Worm (Caenorhabditis elegans): Measurements from ENCODE around the gene nhr-140.

nhr-140 gene

ce11 chrV:6985943-6986342 lies 3.5 kb downstream of the nhr-140 start, which contains the start of gene nhr-163:
Gene nhr-163, minus strand, starts transcription at chrV:6986043.
- TF ChIP-seq ets-4 (tag; optimal IDR thresholded peaks at IDR 0.05) (no peak), pha-2 (tag; optimal IDR thresholded peaks at IDR 0.05) (no peak), hlh-8 (tag; optimal IDR thresholded peaks at IDR 0.05) (no peak), ref-2 (tag; optimal IDR thresholded peaks at IDR 0.05) (no peak), sox-2 (GFP tag; IDR thresholded peaks at IDR 0.05) (no peak)

DNA sequence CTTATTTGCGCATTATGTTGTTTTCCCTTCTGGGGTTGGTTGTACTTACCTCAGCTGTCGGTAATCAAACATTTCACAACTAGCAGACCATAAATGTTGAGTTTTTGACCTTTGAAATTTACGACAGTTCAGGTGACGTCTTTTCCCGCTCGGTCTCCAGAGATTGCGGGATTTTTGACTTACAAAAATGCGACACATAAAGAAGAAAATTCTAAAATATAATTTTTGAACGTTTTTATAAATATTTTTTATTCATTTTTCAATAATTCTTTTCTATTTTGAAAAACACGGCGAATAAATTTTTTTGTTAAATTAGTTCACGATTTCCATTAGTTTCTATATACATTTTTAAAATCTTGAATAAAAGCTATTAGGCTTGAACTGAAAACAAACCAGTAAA lies 6.7 kb downstream of the nhr-140 start, which contains the start of gene nhr-161:
TSS of gene nhr-161 (minus strand) at position 101 of the 400 bp plus-strand sequence.
- TF ChIP-seq unc-55 (GFP tag; optimal IDR thresholded peaks at IDR 0.05) (no peak), hlh-15 (tag; optimal IDR thresholded peaks at IDR 0.05) (no peak), tbx-7 (tag; optimal IDR thresholded peaks at IDR 0.05) (no peak), ceh-6 (GFP tag; optimal IDR thresholded peaks at IDR 0.05) (no peak), che-1 (tag; optimal IDR thresholded peaks at IDR 0.05) (no peak), ceh-14 (tag; optimal IDR thresholded peaks at IDR 0.05) (no peak), sox-2 (GFP tag; IDR thresholded peaks at IDR 0.05) (no peak), ttx-3 (tag; optimal IDR thresholded peaks at IDR 0.05) (no peak), ztf-16 (tag; optimal IDR thresholded peaks at IDR 0.05) (no peak), K02D7.2 (tag; optimal IDR thresholded peaks at IDR 0.05) (no peak), fax-1 (tag; optimal IDR thresholded peaks at IDR 0.05) (no peak), pqm-1 (tag; optimal IDR thresholded peaks at IDR 0.05) (no peak), lim-6 (tag; optimal IDR thresholded peaks at IDR 0.05) (no peak), ceh-2 (tag; optimal IDR thresholded peaks at IDR 0.05) (no peak), ceh-9 (tag; optimal IDR thresholded peaks at IDR 0.05) (no peak)

DNA sequence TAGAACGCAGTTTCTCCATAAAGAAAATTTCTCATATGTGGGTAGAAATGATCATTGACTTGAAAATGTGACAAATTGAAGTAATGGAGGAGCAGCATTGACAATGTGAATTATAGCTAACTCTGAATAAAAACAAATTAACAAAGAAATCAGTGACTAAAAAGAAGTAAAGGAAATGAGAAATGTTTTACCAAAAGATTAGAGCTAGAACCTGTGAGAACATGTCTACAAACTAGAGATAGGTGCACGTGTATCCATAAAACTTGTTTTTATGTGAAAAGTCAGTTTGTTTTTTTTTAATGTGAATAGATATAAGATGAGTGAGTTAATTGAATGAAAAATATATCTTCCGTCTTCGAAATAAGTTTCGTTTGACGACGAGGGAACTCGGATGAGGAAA lies 10.5 kb downstream of the nhr-140 start, which contains the start of gene sre-12:
TSS of gene sre-12 (minus strand) at position 101 of the 400 bp plus-strand sequence.
- no peak for TF ChIP-seq ceh-30 (tag; optimal IDR thresholded peaks at IDR 0.05)
- no peak for TF ChIP-seq ceh-6 (GFP tag; optimal IDR thresholded peaks at IDR 0.05)
- no peak for TF ChIP-seq pat-9 (tag; optimal IDR thresholded peaks at IDR 0.05)
- TF ChIP-seq unc-42 (tag; optimal IDR thresholded peaks at IDR 0.05): no peak
- no peak for TF ChIP-seq nfya-1 (tag; optimal IDR thresholded peaks at IDR 0.05)
- no peak for TF ChIP-seq ceh-2 (tag; optimal IDR thresholded peaks at IDR 0.05)
- no peak for TF ChIP-seq nhr-232 (tag; optimal IDR thresholded peaks at IDR 0.05)
- no peak for TF ChIP-seq C38D4.7 (GFP tag; optimal IDR thresholded peaks at IDR 0.05)

DNA sequence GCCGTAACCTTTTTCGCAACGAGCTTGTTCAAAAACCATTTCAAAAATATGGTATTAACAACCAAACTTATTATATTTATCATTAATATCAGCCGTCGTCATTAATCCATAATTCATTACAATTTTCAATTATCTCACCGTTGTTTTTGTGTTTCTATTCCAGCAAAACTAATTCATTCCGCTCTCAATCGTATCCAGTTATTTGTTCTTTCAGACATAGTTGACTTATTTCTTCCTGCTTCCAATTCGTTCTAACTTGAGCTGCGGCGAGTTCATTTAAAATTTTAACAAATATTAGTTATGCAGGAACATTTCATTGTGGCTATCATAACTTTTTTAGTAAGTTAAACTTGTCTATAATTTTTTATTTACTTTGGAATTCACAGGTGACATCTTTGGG lies 13.4 kb downstream of the nhr-140 start, which contains the start of gene srx-16:
TSS of gene srx-16 (plus strand) at position 301 of the 400 bp plus-strand sequence.
- TF ChIP-seq npax-4 (tag; optimal IDR thresholded peaks at IDR 0.05) (no peak), Y22D7AL.16 (tag; optimal IDR thresholded peaks at IDR 0.05) (no peak), ceh-14 (tag; optimal IDR thresholded peaks at IDR 0.05) (no peak), pag-3 (tag; optimal IDR thresholded peaks at IDR 0.05; ENCODE audit: borderline replicate concordance) (no peak), sox-2 (GFP tag; IDR thresholded peaks at IDR 0.05) (no peak), dve-1 (tag; optimal IDR thresholded peaks at IDR 0.05) (no peak), hlh-8 (tag; optimal IDR thresholded peaks at IDR 0.05) (no peak), F13H6.1 (tag; optimal IDR thresholded peaks at IDR 0.05) (no peak), tbx-7 (tag; optimal IDR thresholded peaks at IDR 0.05) (no peak), che-1 (tag; optimal IDR thresholded peaks at IDR 0.05) (no peak), unc-86 (tag; optimal IDR thresholded peaks at IDR 0.05) (no peak), C08G9.2 (tag; optimal IDR thresholded peaks at IDR 0.05) (no peak), unc-42 (tag; optimal IDR thresholded peaks at IDR 0.05) (no peak), ceh-45 (GFP tag; IDR thresholded peaks at IDR 0.05) (no peak), T23F11.4 (GFP tag; optimal IDR thresholded peaks at IDR 0.05) (no peak)

DNA sequence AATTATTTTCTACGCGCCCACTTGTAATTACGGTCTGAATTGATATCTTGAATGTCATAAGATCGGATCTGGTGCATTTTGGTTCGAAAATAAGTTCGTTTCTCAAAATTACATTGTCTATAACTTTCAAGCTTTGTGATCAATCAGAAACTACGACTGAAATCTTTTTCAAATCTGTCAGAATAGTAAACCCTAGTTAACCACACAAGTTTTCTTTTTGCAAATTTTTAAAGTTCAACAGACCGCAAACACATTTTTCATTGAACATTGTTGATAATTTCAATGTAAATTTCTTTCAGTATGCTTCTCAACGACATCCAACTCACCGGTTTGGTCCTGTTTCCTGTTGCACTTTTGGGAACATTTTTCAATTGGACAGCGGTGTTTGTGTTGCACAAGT lies 17.9 kb downstream of the nhr-140 start, which contains the start of gene srx-59:
TSS of gene srx-59 (plus strand) at position 301 of the 400 bp plus-strand sequence.
- no peak for TF ChIP-seq ceh-9 (tag; optimal IDR thresholded peaks at IDR 0.05)
